Worm (Caenorhabditis elegans) whole organism, early embryonic: ENCODE data around the gene clec-37.

Experiments
- B0310.2 ChIP-seq: sonication (generic microtip); optimal IDR thresholded peaks from 2 replicates; lab custom pipeline; 2016; ENCODE audit warnings: mild to moderate bottlenecking, missing genetic modification characterization, missing compliant biosample characterization
- F13C5.2 ChIP-seq: sonication (generic microtip); optimal IDR thresholded peaks from 2 replicates; lab custom pipeline; 2017; ENCODE audit warnings: mild to moderate bottlenecking, missing genetic modification characterization, inconsistent platforms, missing compliant biosample characterization
- aly-1 ChIP-seq: sonication (generic microtip); optimal IDR thresholded peaks from 2 replicates; lab custom pipeline; 2016; ENCODE audit warnings: missing genetic modification characterization, missing compliant biosample characterization
- ama-1 ChIP-seq: fragments of 150-350 bp; optimal IDR thresholded peaks from 2 replicates; lab custom pipeline; 2014
- ceh-13 ChIP-seq: fragments of 200-800 bp; sonication (Bioruptor generic); optimal IDR thresholded peaks from 2 replicates; lab custom pipeline; 2018; ENCODE audit warnings: mild to moderate bottlenecking, missing genetic modification characterization, missing compliant biosample characterization
- ceh-36 ChIP-seq: sonication (generic microtip); optimal IDR thresholded peaks from 2 replicates; lab custom pipeline; 2016; ENCODE audit warnings: missing genetic modification characterization, inconsistent platforms, missing compliant biosample characterization
- ets-7 ChIP-seq: sonication (generic microtip); optimal IDR thresholded peaks from 2 replicates; lab custom pipeline; 2016; ENCODE audit warnings: missing genotype, missing genetic modification characterization, missing compliant biosample characterization
- flt-1 ChIP-seq: fragments of 200-800 bp; sonication (Bioruptor generic); IDR thresholded peaks from 2 replicates; pipeline ENCODE4 v1.3.6; 2022; ENCODE audit warnings: missing genetic modification characterization, missing compliant biosample characterization
- hmg-4 ChIP-seq: fragments of 200-800 bp; sonication (Bioruptor generic); optimal IDR thresholded peaks from 2 replicates; lab custom pipeline; 2018; ENCODE audit warnings: mild to moderate bottlenecking, missing genetic modification characterization, missing compliant biosample characterization
- hnd-1 ChIP-seq: sonication (generic microtip); optimal IDR thresholded peaks from 2 replicates; lab custom pipeline; 2016; ENCODE audit warnings: missing genetic modification characterization, missing compliant biosample characterization
- sea-1 ChIP-seq: fragments of 200-800 bp; sonication (Bioruptor generic); conservative IDR thresholded peaks from 2 replicates; pipeline ENCODE4 v1.3.6; 2022; ENCODE audit warnings: missing genetic modification characterization, missing compliant biosample characterization
- tbx-37 ChIP-seq: fragments of 200-800 bp; sonication (Bioruptor generic); conservative IDR thresholded peaks from 2 replicates; pipeline ENCODE4 v1.3.6; 2022; ENCODE audit warnings: missing genetic modification reagents, missing genetic modification characterization, missing compliant biosample characterization

ce11 chrV:16840961-16841360 lies 10.9 kb downstream of the clec-37 start, which contains the start of gene clec-40:
- TF ChIP-seq hnd-1 (tag; lab: Kevin White, UChicago) = no peak
- no peak for TF ChIP-seq ama-1 (lab: Kevin White, UChicago)
- no peak for TF ChIP-seq hmg-4 (GFP tag; lab: Kevin White, UChicago)
- no peak for TF ChIP-seq ets-7
- TF ChIP-seq B0310.2 (tag; lab: Kevin White, UChicago) = no peak
- no peak for TF ChIP-seq F13C5.2 (tag; lab: Kevin White, UChicago)
- TF ChIP-seq aly-1 (tag; lab: Kevin White, UChicago) = no peak
- TF ChIP-seq flt-1 (GFP tag; lab: Robert Waterston, UW) = no peak
- TF ChIP-seq ceh-13 = no peak
- TF ChIP-seq ceh-36 (tag; lab: Kevin White, UChicago) = no peak
- TF ChIP-seq sea-1 = no peak
- no peak for TF ChIP-seq tbx-37 (GFP tag; lab: Robert Waterston, UW)
